Worm (Caenorhabditis elegans) whole organism, L4 larva: ENCODE results near the gene K10G4.3.
"Not testable (repeated sequence)": the region's sequence is repeated elsewhere in the genome, so short reads cannot be mapped to it uniquely, and the experiment has no call there.

Experiments
- D1046.2 ChIP-seq: fragments of 200-800 bp; sonication (Bioruptor generic); IDR thresholded peaks from 2 replicates; pipeline ENCODE4 v1.3.6; 2022; ENCODE audit warnings: missing genetic modification characterization, missing compliant biosample characterization
- F44E2.7 ChIP-seq: fragments of 200-800 bp; sonication (Bioruptor generic); IDR thresholded peaks from 2 replicates; pipeline ENCODE4 v2.1.2; 2022; ENCODE audit warnings: missing genetic modification characterization, missing compliant biosample characterization
- F49E8.2 ChIP-seq: sonication (generic microtip); optimal IDR thresholded peaks from 2 replicates; lab custom pipeline; 2016; ENCODE audit warnings: missing compliant biosample characterization, mild to moderate bottlenecking, missing genetic modification characterization, borderline replicate concordance
- T26A8.4 ChIP-seq: fragments of 200-800 bp; sonication (Bioruptor generic); IDR thresholded peaks from 2 replicates; pipeline ENCODE4 v1.3.6; 2022; ENCODE audit warnings: missing genetic modification characterization, missing compliant biosample characterization
- Y5F2A.4 ChIP-seq: fragments of 200-800 bp; sonication (Bioruptor generic); optimal IDR thresholded peaks from 2 replicates; lab custom pipeline; 2018; ENCODE audit warnings: mild to moderate bottlenecking, missing genetic modification characterization, missing compliant biosample characterization
- Y75B8A.6 ChIP-seq: fragments of 200-800 bp; sonication (Bioruptor generic); IDR thresholded peaks from 2 replicates; pipeline ENCODE4 v1.3.6; 2022; ENCODE audit warnings: missing genetic modification reagents, missing genetic modification characterization, missing compliant biosample characterization
- ama-1 ChIP-seq: fragments of 150-350 bp; optimal IDR thresholded peaks from 2 replicates; lab custom pipeline; 2014; ENCODE audit warnings: inconsistent platforms, mixed read lengths
- ceh-44 ChIP-seq: fragments of 200-800 bp; sonication (Bioruptor generic); IDR thresholded peaks from 2 replicates; pipeline ENCODE4 v1.3.6; 2022; ENCODE audit warnings: missing genetic modification reagents, missing genetic modification characterization, missing compliant biosample characterization
- ceh-62 ChIP-seq: sonication (generic microtip); optimal IDR thresholded peaks from 2 replicates; lab custom pipeline; 2017; ENCODE audit warnings: missing biosample characterization, missing genetic modification characterization
- cey-2 ChIP-seq: sonication (generic microtip); optimal IDR thresholded peaks from 3 replicates; lab custom pipeline; 2017; ENCODE audit warnings: missing genetic modification characterization, mild to moderate bottlenecking, missing compliant biosample characterization, antibody characterized with exemption, borderline replicate concordance; ENCODE audit not compliant: insufficient read depth
- ctbp-1 ChIP-seq: fragments of 200-800 bp; sonication (Bioruptor generic); IDR thresholded peaks from 2 replicates; pipeline ENCODE4 v1.3.6; 2022; ENCODE audit warnings: missing genetic modification reagents, missing genetic modification characterization, missing compliant biosample characterization
- daf-19 ChIP-seq: fragments of 200-800 bp; sonication (Bioruptor generic); conservative IDR thresholded peaks from 2 replicates; pipeline ENCODE4 v1.3.6; 2022; ENCODE audit warnings: missing genetic modification characterization, missing compliant biosample characterization
- dpl-1 ChIP-seq: fragments of 150-350 bp; optimal IDR thresholded peaks from 2 replicates; lab custom pipeline; 2014; ENCODE audit warnings: missing biosample characterization, missing genetic modification reagents, missing genetic modification characterization
- duxl-1 ChIP-seq: sonication (generic microtip); optimal IDR thresholded peaks from 2 replicates; lab custom pipeline; 2016; ENCODE audit warnings: mild to moderate bottlenecking, missing genetic modification characterization, moderate library complexity, missing compliant biosample characterization; ENCODE audit not compliant: poor library complexity
- jun-1 ChIP-seq: fragments of 150-350 bp; optimal IDR thresholded peaks from 2 replicates; lab custom pipeline; 2014; ENCODE audit warnings: missing biosample characterization, missing genetic modification reagents, missing genetic modification characterization
- lin-1 ChIP-seq: fragments of 200-800 bp; sonication (Bioruptor generic); IDR thresholded peaks from 2 replicates; pipeline ENCODE4 v1.3.6; 2022; ENCODE audit warnings: missing genetic modification reagents, missing genetic modification characterization, missing compliant biosample characterization
- lin-15B ChIP-seq: fragments of 150-350 bp; sonication (generic microtip); optimal IDR thresholded peaks from 3 replicates; lab custom pipeline; 2014; ENCODE audit warnings: missing biosample characterization, missing genetic modification characterization
- mdl-1 ChIP-seq, 2 experiments: fragments of 150-350 bp in 1 of 2; sonication (generic microtip) in 1 of 2; optimal IDR thresholded peaks; 2 replicates each; lab custom pipeline; 2014 to 2017; ENCODE audit warnings: missing biosample characterization in 2 of 2, missing genetic modification characterization in 2 of 2
- mxl-2 ChIP-seq: fragments of 200-800 bp; sonication (Bioruptor generic); conservative IDR thresholded peaks from 2 replicates; pipeline ENCODE4 v1.3.6; 2022; ENCODE audit warnings: missing genetic modification reagents, missing genetic modification characterization, missing compliant biosample characterization
- nhr-11 ChIP-seq: fragments of 150-350 bp; optimal IDR thresholded peaks from 2 replicates; lab custom pipeline; 2014; ENCODE audit warnings: missing biosample characterization, missing genetic modification characterization
- nhr-77 ChIP-seq: fragments of 150-350 bp; optimal IDR thresholded peaks from 2 replicates; lab custom pipeline; 2014; ENCODE audit warnings: missing biosample characterization, missing genetic modification characterization
- php-3 ChIP-seq: fragments of 200-800 bp; sonication (Bioruptor generic); IDR thresholded peaks from 2 replicates; pipeline ENCODE4 v1.3.6; 2022; ENCODE audit warnings: missing genetic modification reagents, missing genetic modification characterization, missing compliant biosample characterization
- sdz-12 ChIP-seq: fragments of 200-800 bp; sonication (Bioruptor generic); optimal IDR thresholded peaks from 2 replicates; lab custom pipeline; 2018; ENCODE audit warnings: mild to moderate bottlenecking, missing genetic modification characterization, missing compliant biosample characterization
- tra-1 ChIP-seq: fragments of 200-800 bp; sonication (Bioruptor generic); IDR thresholded peaks from 2 replicates; pipeline ENCODE4 v1.3.6; 2022; ENCODE audit warnings: missing genetic modification reagents, missing genetic modification characterization, missing compliant biosample characterization
- unc-39 ChIP-seq: sonication (generic microtip); optimal IDR thresholded peaks from 2 replicates; lab custom pipeline; 2017; ENCODE audit warnings: missing biosample characterization, missing genetic modification characterization
- unc-62 ChIP-seq, 3 experiments: fragments of 150-350 bp in 1 of 3; sonication (generic microtip); optimal IDR thresholded peaks in 2 of 3; peaks in 1 of 3; 1 replicate in 1 of 3; 2 replicates in 2 of 3; lab custom pipeline; 2014 to 2017; ENCODE audit warnings: missing biosample characterization in 3 of 3, missing genetic modification characterization in 3 of 3, missing genetic modification reagents in 3 of 3, missing genotype in 1 of 3
- vab-7 ChIP-seq: fragments of 200-800 bp; sonication (Bioruptor generic); IDR thresholded peaks from 2 replicates; pipeline ENCODE4 v1.3.6; 2022; ENCODE audit warnings: missing genetic modification reagents, missing genetic modification characterization, missing compliant biosample characterization
- zfp-3 ChIP-seq: fragments of 200-800 bp; sonication (Bioruptor generic); conservative IDR thresholded peaks from 2 replicates; pipeline ENCODE4 v1.3.6; 2022; ENCODE audit warnings: missing genetic modification reagents, missing genetic modification characterization, missing compliant biosample characterization
- zip-2 ChIP-seq: fragments of 150-350 bp; optimal IDR thresholded peaks from 2 replicates; lab custom pipeline; 2014; ENCODE audit warnings: missing biosample characterization, missing genetic modification characterization
- ztf-11 ChIP-seq: fragments of 150-350 bp; optimal IDR thresholded peaks from 2 replicates; lab custom pipeline; 2014; ENCODE audit warnings: missing biosample characterization, missing genetic modification characterization

The K10G4.3 gene

DNA sequence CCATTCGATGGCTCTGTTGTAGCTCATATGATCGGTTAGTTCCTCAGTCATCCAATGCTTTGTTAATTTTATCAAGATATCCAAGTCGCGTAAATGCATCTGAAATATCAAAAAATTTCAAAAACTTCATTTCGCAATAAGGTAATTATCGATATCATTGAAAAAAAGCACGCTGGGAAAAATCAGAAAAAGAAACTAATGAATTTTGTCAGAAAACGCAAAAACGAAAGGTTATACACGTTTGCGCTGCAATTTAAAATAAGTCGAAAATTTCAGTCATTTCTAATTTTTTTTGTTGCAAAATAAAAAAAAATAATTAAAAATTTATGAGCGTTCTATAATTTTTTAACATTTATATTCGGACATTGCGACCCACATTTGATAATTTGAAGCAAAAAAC lies at the start of gene K10G4.3:
K10G4.3 (minus strand) TSS at position 101 of the 400 bp plus-strand sequence.
- TF ChIP-seq mdl-1 (tag; optimal IDR thresholded peaks at IDR 0.05; lab: Kevin White, UChicago); zfp-3 (GFP tag; lab: Robert Waterston, UW); vab-7: not testable (repeated sequence)

DNA sequence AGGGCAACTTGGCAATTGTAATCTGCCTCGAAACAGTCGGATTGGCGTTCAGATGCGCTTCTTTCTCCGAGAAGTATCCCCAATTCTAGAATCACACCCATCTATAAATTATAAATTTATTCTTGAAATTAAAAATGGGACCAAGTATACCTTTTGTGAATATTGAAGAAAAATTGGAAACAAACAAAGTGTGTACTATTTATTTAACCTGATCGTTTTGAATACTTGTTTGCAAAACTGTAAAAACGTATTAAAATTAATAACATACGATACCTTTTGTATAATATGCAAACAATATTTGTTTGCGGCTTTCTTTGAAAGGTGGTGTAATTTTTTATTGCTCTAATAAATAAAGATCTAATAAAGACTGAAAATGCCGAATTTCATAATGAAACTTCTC lies 47.6 kb upstream of the K10G4.3 start, which contains the start of gene Y61B8B.3:
Y61B8B.3 (minus strand) TSS at position 101 of the 400 bp plus-strand sequence.
- TF ChIP-seq ceh-44 (GFP tag; lab: Robert Waterston, UW) (no peak), nhr-77 (tag; lab: Kevin White, UChicago) (no peak), lin-1 (GFP tag; lab: Robert Waterston, UW) (no peak), Y75B8A.6 (GFP tag; lab: Robert Waterston, UW) (no peak), ama-1 (lab: Kevin White, UChicago) (no peak), daf-19 (GFP tag; lab: Robert Waterston, UW) (no peak)

ce11 chrV:17307926-17308325 lies 43.2 kb upstream of the K10G4.3 start:
- TF ChIP-seq ceh-62 (tag; lab: Kevin White, UChicago) (no peak), F44E2.7 (GFP tag; lab: Robert Waterston, UW) (no peak), ceh-44 (GFP tag; lab: Robert Waterston, UW) (no peak), Y5F2A.4 (GFP tag; lab: Kevin White, UChicago) (no peak), ztf-11 (tag; lab: Kevin White, UChicago) (no peak), dpl-1 (GFP tag; lab: Kevin White, UChicago) (peak; percentile 8), lin-1 (GFP tag; lab: Robert Waterston, UW) (no peak), T26A8.4 (GFP tag; lab: Robert Waterston, UW) (no peak)

ce11 chrV:17303392-17303791 lies 38.6 kb upstream of the K10G4.3 start:
- peak in 1 of 2 experiments; percentile 90 for TF ChIP-seq unc-62 (GFP tag; optimal IDR thresholded peaks at IDR 0.05 in 1 of 2; lab: Kevin White, UChicago)
- no peak for TF ChIP-seq unc-62 (tag; optimal IDR thresholded peaks at IDR 0.05; lab: Kevin White, UChicago)
- TF ChIP-seq zip-2, result no peak

ce11 chrV:17302754-17303153 lies 38.0 kb upstream of the K10G4.3 start, which contains the start of gene sri-70:
Gene sri-70 (plus strand): TSS chrV:17303054.
- TF ChIP-seq D1046.2 (GFP tag; lab: Robert Waterston, UW) (no peak), ctbp-1 (no peak), tra-1 (GFP tag; lab: Robert Waterston, UW) (no peak), php-3 (no peak), unc-39 (tag; lab: Kevin White, UChicago) (no peak), ztf-11 (tag; lab: Kevin White, UChicago) (no peak), F49E8.2 (tag; lab: Kevin White, UChicago) (no peak), mxl-2 (GFP tag; lab: Robert Waterston, UW) (no peak), jun-1 (no peak), duxl-1 (no peak), cey-2 (tag; lab: Kevin White, UChicago) (no peak), vab-7 (no peak)

ce11 chrV:17301375-17301774 lies 36.6 kb upstream of the K10G4.3 start, which contains the start of gene K10G4.5:
Gene K10G4.5 (minus strand): TSS chrV:17301475.
- TF ChIP-seq vab-7 (no peak), nhr-11 (no peak), lin-1 (GFP tag; lab: Robert Waterston, UW) (no peak), sdz-12 (GFP tag; lab: Kevin White, UChicago) (no peak), lin-15B (tag; lab: Kevin White, UChicago) (no peak), php-3 (no peak), D1046.2 (GFP tag; lab: Robert Waterston, UW) (no peak)
